Worm (Caenorhabditis elegans) whole organism, L4 larva: ENCODE results near the gene skpo-3.

Source experiments
- ceh-28 ChIP-seq: fragments of 150-350 bp; optimal IDR thresholded peaks from 2 replicates; lab custom pipeline; 2014; ENCODE audit warnings: missing biosample characterization, missing genetic modification reagents, missing genetic modification characterization
- lin-38 ChIP-seq: fragments of 200-800 bp; sonication (Bioruptor generic); IDR thresholded peaks from 2 replicates; pipeline ENCODE4 v1.3.6; 2022; ENCODE audit warnings: missing genetic modification reagents, missing genetic modification characterization, missing compliant biosample characterization
- lin-39 ChIP-seq: fragments of 150-350 bp; optimal IDR thresholded peaks from 2 replicates; lab custom pipeline; 2014; ENCODE audit warnings: missing biosample characterization, missing genetic modification reagents, missing genetic modification characterization
- mdl-1 ChIP-seq, 2 experiments: fragments of 150-350 bp in 1 of 2; sonication (generic microtip) in 1 of 2; optimal IDR thresholded peaks; 2 replicates each; lab custom pipeline; 2014 to 2017; ENCODE audit warnings: missing biosample characterization in 2 of 2, missing genetic modification characterization in 2 of 2
- mep-1 ChIP-seq: fragments of 150-350 bp; sonication (generic microtip); optimal IDR thresholded peaks from 3 replicates; lab custom pipeline; 2014; ENCODE audit warnings: missing biosample characterization, missing genetic modification characterization
- nhr-10 ChIP-seq: fragments of 150-350 bp; optimal IDR thresholded peaks from 2 replicates; lab custom pipeline; 2014; ENCODE audit warnings: missing biosample characterization, missing genetic modification characterization
- nhr-28 ChIP-seq: fragments of 150-350 bp; optimal IDR thresholded peaks from 2 replicates; lab custom pipeline; 2014; ENCODE audit warnings: missing biosample characterization, missing genetic modification characterization
- unc-130 ChIP-seq: sonication (generic microtip); optimal IDR thresholded peaks from 2 replicates; lab custom pipeline; 2016; ENCODE audit warnings: missing genetic modification reagents, missing genetic modification characterization, missing compliant biosample characterization
- unc-62 ChIP-seq, 3 experiments: fragments of 150-350 bp in 1 of 3; sonication (generic microtip); optimal IDR thresholded peaks in 2 of 3; peaks in 1 of 3; 1 replicate in 1 of 3; 2 replicates in 2 of 3; lab custom pipeline; 2014 to 2017; ENCODE audit warnings: missing biosample characterization in 3 of 3, missing genetic modification characterization in 3 of 3, missing genetic modification reagents in 3 of 3, missing genotype in 1 of 3
- zip-2 ChIP-seq: fragments of 150-350 bp; optimal IDR thresholded peaks from 2 replicates; lab custom pipeline; 2014; ENCODE audit warnings: missing biosample characterization, missing genetic modification characterization
- ztf-11 ChIP-seq: fragments of 150-350 bp; optimal IDR thresholded peaks from 2 replicates; lab custom pipeline; 2014; ENCODE audit warnings: missing biosample characterization, missing genetic modification characterization

- no peak for TF ChIP-seq lin-39 (tag; lab: Kevin White, UChicago)
- TF ChIP-seq mep-1 (tag; lab: Kevin White, UChicago): no peak
- no peak for TF ChIP-seq unc-62 (GFP tag; optimal IDR thresholded peaks at IDR 0.05 in 1 of 2; lab: Kevin White, UChicago)
- TF ChIP-seq unc-62 (tag; optimal IDR thresholded peaks at IDR 0.05; lab: Kevin White, UChicago): no peak
- TF ChIP-seq ztf-11 (tag; lab: Kevin White, UChicago): no peak
- TF ChIP-seq mdl-1 (tag; optimal IDR thresholded peaks at IDR 0.05; lab: Kevin White, UChicago): no peak
- TF ChIP-seq lin-38: no peak
- TF ChIP-seq nhr-28: peak; percentile 65
- no peak for TF ChIP-seq zip-2 (tag; lab: Kevin White, UChicago)
- no peak for TF ChIP-seq ceh-28 (tag; lab: Kevin White, UChicago)
- TF ChIP-seq unc-130: no peak
- no peak for TF ChIP-seq nhr-10 (tag; lab: Kevin White, UChicago)
These were observed 13.2 kb upstream of the skpo-3 start, which contains the start of gene ctsa-3.1 for ce11 chrII:7232517-7232916.
